Worm (Caenorhabditis elegans) whole organism, young adult: ENCODE results near the gene mcm-6.

Experiments used
- efl-1 ChIP-seq: fragments of 150-350 bp; optimal IDR thresholded peaks from 2 replicates; lab custom pipeline; 2014; ENCODE audit warnings: missing biosample characterization, missing genetic modification reagents, missing genetic modification characterization
- lin-40 ChIP-seq: sonication (generic microtip); optimal IDR thresholded peaks from 2 replicates; lab custom pipeline; 2016; ENCODE audit warnings: missing genetic modification characterization, mild to moderate bottlenecking, missing compliant biosample characterization, missing genotype, missing genetic modification reagents
- unc-62 ChIP-seq: fragments of 150-350 bp; optimal IDR thresholded peaks from 2 replicates; lab custom pipeline; 2014; ENCODE audit warnings: missing biosample characterization, missing genetic modification reagents, missing genetic modification characterization
- xnd-1 ChIP-seq: sonication (generic microtip); optimal IDR thresholded peaks from 2 replicates; lab custom pipeline; 2016; ENCODE audit warnings: missing genotype, missing genetic modification reagents, missing genetic modification characterization, missing compliant biosample characterization

ce11 chrIII:9789607-9790073, 4.5 kb upstream of the mcm-6 start, which contains the start of gene R10E11.5:
- TF ChIP-seq efl-1: no peak
- TF ChIP-seq unc-62: no peak
- TF ChIP-seq xnd-1: no peak
- no peak for TF ChIP-seq lin-40
